Fruit fly (Drosophila melanogaster) whole organism, embryonic: ENCODE measurements around the gene CG15422.

ENCODE experiments used
- CG10979 ChIP-seq: fragments of 200-800 bp; sonication (Bioruptor generic); optimal IDR thresholded peaks from 2 replicates; lab custom pipeline; 2018; ENCODE audit warnings: missing biosample characterization, mild to moderate bottlenecking, missing genetic modification characterization, moderate library complexity
- CG11695 ChIP-seq: fragments of 200-800 bp; sonication (Bioruptor generic); IDR thresholded peaks from 3 replicates; pipeline ENCODE4 v1.3.6; 2022; ENCODE audit warnings: missing biosample characterization, missing genetic modification characterization
- CG12104 ChIP-seq: fragments of 200-800 bp; sonication (Bioruptor generic); optimal IDR thresholded peaks from 3 replicates; lab custom pipeline; 2016; ENCODE audit warnings: missing biosample characterization, missing genetic modification characterization
- CG13296 ChIP-seq: fragments of 200-800 bp; sonication (Bioruptor generic); optimal IDR thresholded peaks from 3 replicates; lab custom pipeline; 2018; ENCODE audit warnings: missing biosample characterization, mild to moderate bottlenecking, missing genetic modification characterization
- CG13624 ChIP-seq: fragments of 200-800 bp; sonication (Bioruptor generic); optimal IDR thresholded peaks from 2 replicates; lab custom pipeline; 2016; ENCODE audit warnings: missing biosample characterization, missing genetic modification characterization
- CG1602 ChIP-seq: fragments of 200-800 bp; sonication (Bioruptor generic); optimal IDR thresholded peaks from 3 replicates; lab custom pipeline; 2016; ENCODE audit warnings: missing biosample characterization, missing genetic modification characterization
- CG17385 ChIP-seq: fragments of 200-800 bp; sonication (Bioruptor generic); optimal IDR thresholded peaks from 3 replicates; lab custom pipeline; 2018; ENCODE audit warnings: missing biosample characterization, mild to moderate bottlenecking, missing genetic modification characterization
- CG18599 ChIP-seq: fragments of 200-800 bp; sonication (Bioruptor generic); optimal IDR thresholded peaks from 3 replicates; lab custom pipeline; 2017; ENCODE audit warnings: missing biosample characterization, missing genetic modification characterization, mild to moderate bottlenecking, moderate library complexity, missing genetic modification reagents
- CG33557 ChIP-seq: fragments of 200-800 bp; sonication (Bioruptor generic); optimal IDR thresholded peaks from 2 replicates; lab custom pipeline; 2019; ENCODE audit warnings: missing biosample characterization, mild to moderate bottlenecking, missing genetic modification characterization, moderate library complexity
- CG43689 ChIP-seq: fragments of 200-800 bp; sonication (Bioruptor generic); IDR thresholded peaks from 2 replicates; pipeline ENCODE4 v1.3.6; 2022; ENCODE audit warnings: missing biosample characterization, missing genetic modification characterization
- CG4404 ChIP-seq: fragments of 200-800 bp; sonication (Bioruptor generic); IDR thresholded peaks from 2 replicates; pipeline ENCODE4 v1.3.6; 2022; ENCODE audit warnings: missing biosample characterization, missing genetic modification characterization
- CG4730 ChIP-seq: fragments of 200-800 bp; sonication (Bioruptor generic); IDR thresholded peaks from 2 replicates; pipeline ENCODE4 v1.3.6; 2022; ENCODE audit warnings: missing biosample characterization, missing genetic modification characterization
- CG8089 ChIP-seq: fragments of 200-800 bp; sonication (Bioruptor generic); optimal IDR thresholded peaks from 3 replicates; lab custom pipeline; 2016; ENCODE audit warnings: missing biosample characterization, missing genetic modification characterization
- CG8765 ChIP-seq: fragments of 200-800 bp; sonication (Bioruptor generic); IDR thresholded peaks from 2 replicates; pipeline ENCODE4 v1.3.6; 2022; ENCODE audit warnings: missing biosample characterization, missing genetic modification characterization
- CHES-1-like ChIP-seq: fragments of 200-800 bp; sonication (Bioruptor generic); optimal IDR thresholded peaks from 2 replicates; lab custom pipeline; 2016; ENCODE audit warnings: missing biosample characterization, missing genetic modification characterization
- Dek ChIP-seq: fragments of 200-800 bp; sonication (Bioruptor generic); optimal IDR thresholded peaks from 3 replicates; lab custom pipeline; 2019; ENCODE audit warnings: missing biosample characterization, mild to moderate bottlenecking, missing genetic modification characterization, moderate library complexity
- Eip74EF ChIP-seq, 2 experiments: fragments of 200-800 bp in 1 of 2; fragments of >200 bp in 1 of 2; sonication (Bioruptor generic) in 1 of 2; optimal IDR thresholded peaks; 2 replicates each; lab custom pipeline; 2017 to 2019; ENCODE audit warnings: missing biosample characterization in 2 of 2, missing genetic modification characterization in 2 of 2, mild to moderate bottlenecking in 1 of 2, moderate library complexity in 1 of 2
- Ets97D ChIP-seq: fragments of 200-800 bp; sonication (Bioruptor generic); optimal IDR thresholded peaks from 3 replicates; lab custom pipeline; 2016; ENCODE audit warnings: missing biosample characterization, missing genetic modification characterization
- Gug ChIP-seq: fragments of 200-800 bp; sonication (Bioruptor generic); IDR thresholded peaks from 4 replicates; pipeline ENCODE4 v1.3.6; 2022; ENCODE audit warnings: missing biosample characterization, missing genetic modification characterization
- HLH4C ChIP-seq: fragments of 200-800 bp; sonication (Bioruptor generic); IDR thresholded peaks from 3 replicates; pipeline ENCODE4 v1.3.6; 2022; ENCODE audit warnings: missing biosample characterization, missing genetic modification characterization; ENCODE audit not compliant: partially characterized antibody
- Hr3 ChIP-seq: fragments of 200-800 bp; sonication (Bioruptor generic); optimal IDR thresholded peaks from 3 replicates; lab custom pipeline; 2016; ENCODE audit warnings: missing biosample characterization, missing genetic modification characterization
- Hsf ChIP-seq: fragments of 200-800 bp; sonication (Bioruptor generic); optimal IDR thresholded peaks from 3 replicates; lab custom pipeline; 2016; ENCODE audit warnings: missing biosample characterization, missing genetic modification characterization
- Mes4 ChIP-seq: fragments of 200-800 bp; sonication (Bioruptor generic); optimal IDR thresholded peaks from 2 replicates; lab custom pipeline; 2016; ENCODE audit warnings: missing biosample characterization, missing genetic modification characterization
- NC2α ChIP-seq: fragments of 200-800 bp; sonication (Bioruptor generic); optimal IDR thresholded peaks from 2 replicates; lab custom pipeline; 2016; ENCODE audit warnings: missing biosample characterization, missing genetic modification characterization
- NFAT ChIP-seq: fragments of 200-800 bp; sonication (Bioruptor generic); IDR thresholded peaks from 2 replicates; pipeline ENCODE4 v1.3.6; 2022; ENCODE audit warnings: missing biosample characterization, missing genetic modification characterization
- NK7.1 ChIP-seq: fragments of 200-800 bp; sonication (Bioruptor generic); optimal IDR thresholded peaks from 3 replicates; lab custom pipeline; 2016; ENCODE audit warnings: missing biosample characterization, missing genetic modification characterization
- Opbp ChIP-seq: fragments of 200-800 bp; sonication (Bioruptor generic); IDR thresholded peaks from 3 replicates; pipeline ENCODE4 v1.3.6; 2022; ENCODE audit warnings: missing biosample characterization, missing genetic modification characterization; ENCODE audit not compliant: partially characterized antibody
- Rfx ChIP-seq: fragments of 200-800 bp; sonication (Bioruptor generic); IDR thresholded peaks from 2 replicates; pipeline ENCODE4 v1.3.6; 2022; ENCODE audit warnings: missing biosample characterization, missing genetic modification characterization
- Sox102F ChIP-seq: fragments of 200-800 bp; sonication (Bioruptor generic); optimal IDR thresholded peaks from 2 replicates; lab custom pipeline; 2018; ENCODE audit warnings: missing biosample characterization, mild to moderate bottlenecking, missing genetic modification characterization, moderate library complexity
- Stat92E ChIP-seq, 3 experiments: fragments of >200 bp in 2 of 3; fragments of 200-800 bp in 1 of 3; sonication (Bioruptor generic) in 1 of 3; optimal IDR thresholded peaks; 2 replicates each; lab custom pipeline; 2017 to 2019; ENCODE audit warnings: missing biosample characterization in 3 of 3, missing genetic modification characterization in 3 of 3, mild to moderate bottlenecking in 1 of 3, moderate library complexity in 1 of 3
- Trl ChIP-seq, 3 experiments: fragments of >200 bp in 2 of 3; fragments of 200-800 bp in 1 of 3; sonication (Bioruptor generic) in 1 of 3; optimal IDR thresholded peaks; 2 replicates in 1 of 3; 3 replicates in 2 of 3; lab custom pipeline; 2016 to 2017; ENCODE audit warnings: missing biosample characterization in 1 of 3, missing genetic modification characterization in 1 of 3
- Xbp1 ChIP-seq: fragments of 200-800 bp; sonication (Bioruptor generic); optimal IDR thresholded peaks from 3 replicates; lab custom pipeline; 2016; ENCODE audit warnings: missing biosample characterization, mild to moderate bottlenecking, missing genetic modification characterization
- al ChIP-seq: fragments of 200-800 bp; sonication (Bioruptor generic); IDR thresholded peaks from 2 replicates; pipeline ENCODE4 v1.3.6; 2022; ENCODE audit warnings: missing biosample characterization, missing genetic modification characterization
- az2 ChIP-seq: fragments of 200-800 bp; sonication (Bioruptor generic); optimal IDR thresholded peaks from 3 replicates; lab custom pipeline; 2016; ENCODE audit warnings: missing biosample characterization, missing genetic modification characterization
- cas ChIP-seq: fragments of 200-800 bp; sonication (Bioruptor generic); IDR thresholded peaks from 2 replicates; pipeline ENCODE4 v1.3.6; 2022; ENCODE audit warnings: missing biosample characterization, missing genetic modification characterization
- cwo ChIP-seq: fragments of 200-800 bp; sonication (Bioruptor generic); optimal IDR thresholded peaks from 3 replicates; lab custom pipeline; 2017; ENCODE audit warnings: missing biosample characterization, missing genetic modification characterization, mild to moderate bottlenecking, moderate library complexity, missing genetic modification reagents
- disco-r ChIP-seq: fragments of 200-800 bp; sonication (Bioruptor generic); optimal IDR thresholded peaks from 2 replicates; lab custom pipeline; 2016; ENCODE audit warnings: missing biosample characterization, missing genetic modification characterization
- ems ChIP-seq: fragments of 200-800 bp; sonication (Bioruptor generic); optimal IDR thresholded peaks from 3 replicates; lab custom pipeline; 2016; ENCODE audit warnings: missing biosample characterization, missing genetic modification characterization
- exex ChIP-seq: fragments of 200-800 bp; sonication (Bioruptor generic); optimal IDR thresholded peaks from 4 replicates; lab custom pipeline; 2018; ENCODE audit warnings: missing biosample characterization, mild to moderate bottlenecking, missing genetic modification characterization, moderate library complexity
- gfzf ChIP-seq: fragments of 200-800 bp; sonication (Bioruptor generic); optimal IDR thresholded peaks from 2 replicates; lab custom pipeline; 2016; ENCODE audit warnings: missing biosample characterization, mild to moderate bottlenecking, missing genetic modification characterization, moderate library complexity
- lab ChIP-seq: fragments of 200-800 bp; sonication (Bioruptor generic); optimal IDR thresholded peaks from 3 replicates; lab custom pipeline; 2017; ENCODE audit warnings: missing biosample characterization, missing genetic modification characterization, mild to moderate bottlenecking, moderate library complexity, missing genetic modification reagents
- lola ChIP-seq, 3 experiments: fragments of >200 bp in 2 of 3; fragments of 200-800 bp in 1 of 3; sonication (Bioruptor generic) in 1 of 3; optimal IDR thresholded peaks; 2 replicates each; lab custom pipeline; 2017 to 2019; ENCODE audit warnings: missing biosample characterization in 3 of 3, missing genetic modification characterization in 3 of 3, mild to moderate bottlenecking in 1 of 3, moderate library complexity in 1 of 3
- maf-S ChIP-seq: fragments of 200-800 bp; sonication (Bioruptor generic); optimal IDR thresholded peaks from 2 replicates; lab custom pipeline; 2016; ENCODE audit warnings: missing biosample characterization, missing genetic modification characterization
- nom ChIP-seq: fragments of 200-800 bp; sonication (Bioruptor generic); optimal IDR thresholded peaks from 2 replicates; lab custom pipeline; 2017; ENCODE audit warnings: missing biosample characterization, missing genetic modification characterization, mild to moderate bottlenecking, moderate library complexity, missing genetic modification reagents
- onecut ChIP-seq: fragments of 200-800 bp; sonication (Bioruptor generic); IDR thresholded peaks from 2 replicates; pipeline ENCODE4 v1.3.6; 2022; ENCODE audit warnings: missing biosample characterization, missing genetic modification characterization
- rib ChIP-seq: fragments of 200-800 bp; sonication (Bioruptor generic); IDR thresholded peaks from 2 replicates; pipeline ENCODE4 v1.3.6; 2022; ENCODE audit warnings: missing biosample characterization, missing genetic modification characterization
- sr ChIP-seq: fragments of 200-800 bp; sonication (Bioruptor generic); IDR thresholded peaks from 3 replicates; pipeline ENCODE4 v1.3.6; 2022; ENCODE audit warnings: missing biosample characterization, missing genetic modification characterization
- ssp ChIP-seq: fragments of 200-800 bp; sonication (Bioruptor generic); IDR thresholded peaks from 2 replicates; pipeline ENCODE4 v1.3.6; 2022; ENCODE audit warnings: missing biosample characterization, missing genetic modification characterization
- stwl ChIP-seq: fragments of 200-800 bp; sonication (Bioruptor generic); optimal IDR thresholded peaks from 3 replicates; lab custom pipeline; 2018; ENCODE audit warnings: missing biosample characterization, mild to moderate bottlenecking, missing genetic modification characterization, moderate library complexity
- wdn ChIP-seq: fragments of 200-800 bp; sonication (Bioruptor generic); IDR thresholded peaks from 2 replicates; pipeline ENCODE4 v1.3.6; 2022; ENCODE audit warnings: missing biosample characterization, missing genetic modification characterization
- z ChIP-seq: fragments of 200-800 bp; sonication (Bioruptor generic); IDR thresholded peaks from 3 replicates; pipeline ENCODE4 v1.3.6; 2022; ENCODE audit warnings: missing biosample characterization, missing genetic modification characterization

CG15422 gene

DNA sequence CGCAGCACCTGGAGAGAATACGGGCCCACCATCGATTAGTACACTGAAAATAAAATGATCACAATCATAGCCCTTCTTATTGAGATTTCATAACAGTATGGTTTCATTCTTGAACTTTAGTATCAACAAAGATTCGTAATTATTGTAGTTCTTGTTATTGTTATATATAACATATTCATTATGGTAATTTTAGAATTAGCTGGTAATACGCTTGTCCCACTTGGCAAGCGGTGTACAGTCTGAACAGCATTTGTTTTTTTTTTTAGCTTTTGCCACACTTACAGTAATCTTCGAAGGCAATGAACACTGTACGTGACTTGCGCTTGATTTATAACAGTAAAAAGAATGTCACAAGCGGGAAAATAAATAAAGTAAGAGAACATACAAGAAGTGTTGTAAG is 38.3 kb downstream of the CG15422 start (continued):
- TF ChIP-seq NK7.1: no peak
- no peak for TF ChIP-seq Rfx (GFP tag; lab: Robert Waterston, UW)
- no peak for TF ChIP-seq CG18599 (GFP tag; lab: Kevin White, UChicago)
- no peak for TF ChIP-seq CG13296 (GFP tag; lab: Kevin White, UChicago)
- TF ChIP-seq Mes4: no peak
- TF ChIP-seq lola (GFP tag; optimal IDR thresholded peaks at IDR 0.05; lab: Kevin White, UChicago): peak in 1 of 3 experiments; percentile 33
- no peak for TF ChIP-seq CG12104 (GFP tag; lab: Kevin White, UChicago)
- TF ChIP-seq CG17385 (GFP tag; lab: Kevin White, UChicago): no peak
- no peak for TF ChIP-seq exex (tag; lab: Kevin White, UChicago)
- TF ChIP-seq Trl (optimal IDR thresholded peaks at IDR 0.05; lab: Kevin White, UChicago): no peak
- TF ChIP-seq Trl (GFP tag; optimal IDR thresholded peaks at IDR 0.05; lab: Kevin White, UChicago): no peak
- no peak for TF ChIP-seq CG4730 (GFP tag; lab: Robert Waterston, UW)
- TF ChIP-seq maf-S (GFP tag; lab: Kevin White, UChicago): no peak
- TF ChIP-seq CG13624 (GFP tag; lab: Kevin White, UChicago): no peak
- TF ChIP-seq z (GFP tag; lab: Robert Waterston, UW): no peak
- TF ChIP-seq Eip74EF (GFP tag; optimal IDR thresholded peaks at IDR 0.05; lab: Kevin White, UChicago): no peak
- TF ChIP-seq CG43689: no peak
- peak; percentile 4 for TF ChIP-seq Hr3 (GFP tag; lab: Kevin White, UChicago)
- no peak for TF ChIP-seq gfzf (GFP tag; lab: Kevin White, UChicago)
- TF ChIP-seq CHES-1-like (GFP tag; lab: Kevin White, UChicago): no peak
- TF ChIP-seq CG33557 (GFP tag; lab: Kevin White, UChicago): no peak
- TF ChIP-seq CG8089: no peak
- TF ChIP-seq ems (GFP tag; lab: Kevin White, UChicago): peak; percentile 20
- peak; percentile 11 for TF ChIP-seq Sox102F
- TF ChIP-seq ssp (GFP tag; lab: Robert Waterston, UW): no peak
- TF ChIP-seq al (GFP tag; lab: Robert Waterston, UW): no peak
- no peak for TF ChIP-seq disco-r (GFP tag; lab: Kevin White, UChicago)
- TF ChIP-seq CG8765 (GFP tag; lab: Robert Waterston, UW): no peak
- no peak for TF ChIP-seq cwo (GFP tag; lab: Kevin White, UChicago)
- TF ChIP-seq CG10979 (tag; lab: Kevin White, UChicago): peak; percentile 34
- TF ChIP-seq nom (GFP tag; lab: Kevin White, UChicago): no peak
- no peak for TF ChIP-seq wdn (GFP tag; lab: Robert Waterston, UW)
- no peak for TF ChIP-seq CG4404 (GFP tag; lab: Robert Waterston, UW)
- no peak for TF ChIP-seq Ets97D (GFP tag; lab: Kevin White, UChicago)
- TF ChIP-seq CG1602 (GFP tag; lab: Kevin White, UChicago): no peak
- TF ChIP-seq Xbp1 (GFP tag; lab: Kevin White, UChicago): no peak
- no peak for TF ChIP-seq rib (GFP tag; lab: Robert Waterston, UW)
- no peak for TF ChIP-seq CG11695 (GFP tag; lab: Robert Waterston, UW)
- no peak for TF ChIP-seq Gug (GFP tag; lab: Robert Waterston, UW)
- TF ChIP-seq sr: no peak
- TF ChIP-seq lab (GFP tag; lab: Kevin White, UChicago): no peak
- 0 out of 2 replicates have a peak, but pooled peaks have one; percentile 7 for TF ChIP-seq onecut (GFP tag; lab: Robert Waterston, UW)
- no peak for TF ChIP-seq Opbp
- no peak for TF ChIP-seq Dek (tag; lab: Kevin White, UChicago)
- no peak for TF ChIP-seq az2 (GFP tag; lab: Kevin White, UChicago)
- no peak for TF ChIP-seq cas (GFP tag; lab: Robert Waterston, UW)
- TF ChIP-seq HLH4C: no peak
- TF ChIP-seq Hsf (GFP tag; lab: Kevin White, UChicago): peak; percentile 1
- TF ChIP-seq stwl (tag; lab: Kevin White, UChicago): no peak
- TF ChIP-seq Stat92E (GFP tag; optimal IDR thresholded peaks at IDR 0.05; lab: Kevin White, UChicago): no peak
- TF ChIP-seq NFAT (GFP tag; lab: Robert Waterston, UW): no peak
- TF ChIP-seq NC2α (GFP tag; lab: Kevin White, UChicago): no peak
